Fruit fly (Drosophila melanogaster) whole organism, prepupa: Measurements from ENCODE around the gene S.

Source experiments
- CG10631 ChIP-seq: fragments of 200-800 bp; sonication (Bioruptor generic); optimal IDR thresholded peaks from 2 replicates; lab custom pipeline; 2016; ENCODE audit warnings: missing biosample characterization, missing genetic modification characterization
- CG10669 ChIP-seq: fragments of 200-800 bp; sonication (Bioruptor generic); optimal IDR thresholded peaks from 3 replicates; lab custom pipeline; 2018; ENCODE audit warnings: missing biosample characterization, mild to moderate bottlenecking, missing genetic modification characterization, moderate library complexity
- CG11294 ChIP-seq: fragments of 200-800 bp; sonication (Bioruptor generic); IDR thresholded peaks from 2 replicates; pipeline ENCODE4 v1.3.6; 2022; ENCODE audit warnings: missing biosample characterization, missing genetic modification characterization
- CG11762 ChIP-seq: fragments of 200-800 bp; sonication (Bioruptor generic); optimal IDR thresholded peaks from 3 replicates; lab custom pipeline; 2016; ENCODE audit warnings: missing biosample characterization, missing genetic modification characterization; ENCODE audit not compliant: insufficient read depth
- CG11902 ChIP-seq: fragments of 200-800 bp; sonication (Bioruptor generic); optimal IDR thresholded peaks from 3 replicates; lab custom pipeline; 2016; ENCODE audit warnings: missing biosample characterization, missing genetic modification characterization
- CG15336 ChIP-seq: fragments of 200-800 bp; sonication (Bioruptor generic); IDR thresholded peaks from 2 replicates; pipeline ENCODE4 v1.3.6; 2022; ENCODE audit warnings: missing biosample characterization, missing genetic modification characterization
- CG1621 ChIP-seq: fragments of 200-800 bp; sonication (Bioruptor generic); optimal IDR thresholded peaks from 3 replicates; lab custom pipeline; 2018; ENCODE audit warnings: missing biosample characterization, mild to moderate bottlenecking, missing genetic modification characterization
- CG16779 ChIP-seq: fragments of 200-800 bp; sonication (Bioruptor generic); optimal IDR thresholded peaks from 3 replicates; lab custom pipeline; 2017; ENCODE audit warnings: missing biosample characterization, mild to moderate bottlenecking, missing genetic modification characterization
- CG3032 ChIP-seq: fragments of 200-800 bp; optimal IDR thresholded peaks from 2 replicates; lab custom pipeline; 2019; ENCODE audit warnings: missing biosample characterization, mild to moderate bottlenecking, missing genetic modification characterization, moderate library complexity
- CG31627 ChIP-seq: fragments of 200-800 bp; sonication (Bioruptor generic); optimal IDR thresholded peaks from 3 replicates; lab custom pipeline; 2016; ENCODE audit warnings: missing biosample characterization, missing genetic modification characterization
- CG32006 ChIP-seq: fragments of 200-800 bp; sonication (Bioruptor generic); optimal IDR thresholded peaks from 3 replicates; lab custom pipeline; 2017; ENCODE audit warnings: missing biosample characterization, mild to moderate bottlenecking, missing genetic modification characterization
- CG3919 ChIP-seq: fragments of 200-800 bp; sonication (Bioruptor generic); optimal IDR thresholded peaks from 3 replicates; lab custom pipeline; 2016; ENCODE audit warnings: missing biosample characterization, missing genetic modification characterization
- CG4318 ChIP-seq: fragments of 200-800 bp; sonication (Bioruptor generic); optimal IDR thresholded peaks from 3 replicates; lab custom pipeline; 2017; ENCODE audit warnings: missing biosample characterization, mild to moderate bottlenecking, missing genetic modification characterization
- CG6163 ChIP-seq: fragments of 200-800 bp; sonication (Bioruptor generic); IDR thresholded peaks from 3 replicates; pipeline ENCODE4 v1.3.6; 2022; ENCODE audit warnings: missing biosample characterization, missing genetic modification characterization
- CG6792 ChIP-seq: fragments of 200-800 bp; sonication (Bioruptor generic); optimal IDR thresholded peaks from 3 replicates; lab custom pipeline; 2016; ENCODE audit warnings: missing biosample characterization, missing genetic modification characterization
- CG6808 ChIP-seq: fragments of 200-800 bp; sonication (Bioruptor generic); optimal IDR thresholded peaks from 3 replicates; lab custom pipeline; 2017; ENCODE audit warnings: missing biosample characterization, missing genetic modification characterization, mild to moderate bottlenecking, moderate library complexity, missing genetic modification reagents
- CG6854 ChIP-seq: fragments of 200-800 bp; sonication (Bioruptor generic); optimal IDR thresholded peaks from 2 replicates; lab custom pipeline; 2017; ENCODE audit warnings: missing biosample characterization, mild to moderate bottlenecking, missing genetic modification characterization
- CG7368 ChIP-seq: fragments of 200-800 bp; sonication (Bioruptor generic); optimal IDR thresholded peaks from 3 replicates; lab custom pipeline; 2016; ENCODE audit warnings: missing biosample characterization, missing genetic modification characterization
- CG8319 ChIP-seq: fragments of 200-800 bp; sonication (Bioruptor generic); optimal IDR thresholded peaks from 3 replicates; lab custom pipeline; 2016; ENCODE audit warnings: missing biosample characterization, missing genetic modification characterization
- CG9139 ChIP-seq: fragments of 200-800 bp; sonication (Bioruptor generic); optimal IDR thresholded peaks from 3 replicates; lab custom pipeline; 2017; ENCODE audit warnings: missing biosample characterization, mild to moderate bottlenecking, missing genetic modification characterization
- Eip75B ChIP-seq: fragments of 200-800 bp; sonication (Bioruptor generic); optimal IDR thresholded peaks from 3 replicates; lab custom pipeline; 2016; ENCODE audit warnings: missing biosample characterization, missing genetic modification characterization
- Eip93F ChIP-seq: fragments of 200-800 bp; sonication (Bioruptor generic); optimal IDR thresholded peaks from 2 replicates; lab custom pipeline; 2016; ENCODE audit warnings: missing biosample characterization, mild to moderate bottlenecking, missing genetic modification characterization
- Ets96B ChIP-seq: fragments of 200-800 bp; optimal IDR thresholded peaks from 2 replicates; lab custom pipeline; 2019; ENCODE audit warnings: missing biosample characterization, mild to moderate bottlenecking, missing genetic modification characterization, moderate library complexity
- Gug ChIP-seq: fragments of 200-800 bp; sonication (Bioruptor generic); IDR thresholded peaks from 2 replicates; pipeline ENCODE4 v1.3.6; 2022; ENCODE audit warnings: missing biosample characterization, missing genetic modification characterization
- Hr38 ChIP-seq: sonication (Bioruptor generic); optimal IDR thresholded peaks from 2 replicates; lab custom pipeline; 2016; ENCODE audit warnings: missing biosample characterization, missing genetic modification characterization
- Hr39 ChIP-seq: fragments of 200-800 bp; sonication (Bioruptor generic); optimal IDR thresholded peaks from 2 replicates; lab custom pipeline; 2016; ENCODE audit warnings: missing biosample characterization, missing genetic modification characterization
- Hr4 ChIP-seq: fragments of 200-800 bp; sonication (Bioruptor generic); optimal IDR thresholded peaks from 3 replicates; lab custom pipeline; 2016; ENCODE audit warnings: missing biosample characterization, missing genetic modification characterization
- Lpt ChIP-seq: fragments of 200-800 bp; sonication (Bioruptor generic); optimal IDR thresholded peaks from 3 replicates; lab custom pipeline; 2016; ENCODE audit warnings: missing biosample characterization, missing genetic modification characterization
- Met ChIP-seq: fragments of 200-800 bp; sonication (Bioruptor generic); optimal IDR thresholded peaks from 3 replicates; lab custom pipeline; 2016; ENCODE audit warnings: missing biosample characterization, missing genetic modification characterization
- OdsH ChIP-seq: fragments of 200-800 bp; sonication (Bioruptor generic); optimal IDR thresholded peaks from 3 replicates; lab custom pipeline; 2016; ENCODE audit warnings: missing biosample characterization, missing genetic modification characterization
- Smox ChIP-seq: fragments of 200-800 bp; sonication (Bioruptor generic); optimal IDR thresholded peaks from 3 replicates; lab custom pipeline; 2016; ENCODE audit warnings: missing biosample characterization, missing genetic modification characterization
- Sox102F ChIP-seq: fragments of 200-800 bp; sonication (Bioruptor generic); optimal IDR thresholded peaks from 2 replicates; lab custom pipeline; 2016; ENCODE audit warnings: missing biosample characterization, mild to moderate bottlenecking, missing genetic modification characterization
- Sox14 ChIP-seq: fragments of 200-800 bp; sonication (Bioruptor generic); optimal IDR thresholded peaks from 3 replicates; lab custom pipeline; 2016; ENCODE audit warnings: missing biosample characterization, missing genetic modification characterization
- achi ChIP-seq: fragments of 200-800 bp; sonication (Bioruptor generic); optimal IDR thresholded peaks from 3 replicates; lab custom pipeline; 2016; ENCODE audit warnings: missing biosample characterization, missing genetic modification characterization
- dac ChIP-seq: fragments of 200-800 bp; sonication (Bioruptor generic); optimal IDR thresholded peaks from 2 replicates; lab custom pipeline; 2017; ENCODE audit warnings: missing biosample characterization, mild to moderate bottlenecking, missing genetic modification characterization
- dsx ChIP-seq: fragments of 200-800 bp; optimal IDR thresholded peaks from 3 replicates; lab custom pipeline; 2019; ENCODE audit warnings: missing biosample characterization, mild to moderate bottlenecking, missing genetic modification characterization, moderate library complexity; ENCODE audit not compliant: poor library complexity, severe bottlenecking
- eg ChIP-seq: fragments of 200-800 bp; sonication (Bioruptor generic); IDR thresholded peaks from 3 replicates; pipeline ENCODE4 v1.3.6; 2022; ENCODE audit warnings: missing biosample characterization, missing genetic modification characterization
- fd59A ChIP-seq: fragments of 200-800 bp; sonication (Bioruptor generic); optimal IDR thresholded peaks from 2 replicates; lab custom pipeline; 2017; ENCODE audit warnings: missing biosample characterization, mild to moderate bottlenecking, missing genetic modification characterization, missing genetic modification reagents
- fd85E ChIP-seq: fragments of 200-800 bp; sonication (Bioruptor generic); optimal IDR thresholded peaks from 3 replicates; lab custom pipeline; 2016; ENCODE audit warnings: missing biosample characterization, missing genetic modification characterization
- fkh ChIP-seq: fragments of 200-800 bp; sonication (Bioruptor generic); optimal IDR thresholded peaks from 3 replicates; lab custom pipeline; 2017; ENCODE audit warnings: missing biosample characterization, mild to moderate bottlenecking, missing genetic modification characterization, moderate library complexity
- lz ChIP-seq: fragments of 200-800 bp; sonication (Bioruptor generic); optimal IDR thresholded peaks from 3 replicates; lab custom pipeline; 2016; ENCODE audit warnings: missing biosample characterization, missing genetic modification characterization
- pdm3 ChIP-seq: fragments of 200-800 bp; sonication (Bioruptor generic); optimal IDR thresholded peaks from 3 replicates; lab custom pipeline; 2016; ENCODE audit warnings: missing biosample characterization, missing genetic modification characterization
- salr ChIP-seq, 2 experiments: fragments of 200-800 bp; sonication (Bioruptor generic); optimal IDR thresholded peaks; 3 replicates each; lab custom pipeline; 2016 to 2018; ENCODE audit warnings: missing biosample characterization in 2 of 2, missing genetic modification characterization in 2 of 2, mild to moderate bottlenecking in 1 of 2
- spab ChIP-seq: fragments of 200-800 bp; sonication (Bioruptor generic); optimal IDR thresholded peaks from 2 replicates; lab custom pipeline; 2017; ENCODE audit warnings: missing biosample characterization, mild to moderate bottlenecking, missing genetic modification characterization, missing genetic modification reagents
- ss ChIP-seq, 2 experiments: fragments of 200-800 bp; sonication (Bioruptor generic); optimal IDR thresholded peaks; 2 replicates in 1 of 2; 3 replicates in 1 of 2; lab custom pipeline; 2017 to 2018; ENCODE audit warnings: mild to moderate bottlenecking in 2 of 2, missing biosample characterization in 2 of 2, missing genetic modification characterization in 2 of 2, moderate library complexity in 1 of 2
- svp ChIP-seq: fragments of 200-800 bp; sonication (Bioruptor generic); peaks from one replicate; lab custom pipeline; 2016; ENCODE audit warnings: missing biosample characterization, missing genetic modification characterization
- topi ChIP-seq: fragments of 200-800 bp; sonication (Bioruptor generic); optimal IDR thresholded peaks from 3 replicates; lab custom pipeline; 2016; ENCODE audit warnings: missing biosample characterization, missing genetic modification characterization
- vri ChIP-seq: fragments of 200-800 bp; sonication (Bioruptor generic); optimal IDR thresholded peaks from 3 replicates; lab custom pipeline; 2016; ENCODE audit warnings: missing biosample characterization, mild to moderate bottlenecking, missing genetic modification characterization

The S gene

dm6 chr2L:1070941-1071340, 6.7 kb downstream of the S start (continued):
- TF ChIP-seq CG6163 (GFP tag; lab: Robert Waterston, UW) (no peak), achi (peak; percentile 38), lz (GFP tag; lab: Kevin White, UChicago) (no peak), Hr4 (GFP tag; lab: Kevin White, UChicago) (no peak), Sox14 (peak; percentile 24), vri (GFP tag; lab: Kevin White, UChicago) (peak; percentile 11), CG9139 (GFP tag; lab: Kevin White, UChicago) (no peak), CG11902 (no peak), fd85E (GFP tag; lab: Kevin White, UChicago) (no peak), Ets96B (tag; lab: Kevin White, UChicago) (peak; percentile 39), Eip75B (peak; percentile 15), CG3032 (no peak), Sox102F (GFP tag; lab: Kevin White, UChicago) (peak; percentile 10), eg (GFP tag; lab: Robert Waterston, UW) (no peak), topi (GFP tag; lab: Kevin White, UChicago) (no peak), CG3919 (GFP tag; lab: Kevin White, UChicago) (peak; percentile 51), dac (GFP tag; lab: Kevin White, UChicago) (no peak), CG15336 (no peak), Hr38 (GFP tag; lab: Kevin White, UChicago) (no peak), CG6792 (GFP tag; lab: Kevin White, UChicago) (peak; percentile 19), CG1621 (tag; lab: Kevin White, UChicago) (no peak), CG6808 (GFP tag; lab: Kevin White, UChicago) (peak; percentile 2), spab (GFP tag; lab: Kevin White, UChicago) (no peak), CG6854 (GFP tag; lab: Kevin White, UChicago) (no peak), CG10631 (GFP tag; lab: Kevin White, UChicago) (peak; percentile 35)

DNA sequence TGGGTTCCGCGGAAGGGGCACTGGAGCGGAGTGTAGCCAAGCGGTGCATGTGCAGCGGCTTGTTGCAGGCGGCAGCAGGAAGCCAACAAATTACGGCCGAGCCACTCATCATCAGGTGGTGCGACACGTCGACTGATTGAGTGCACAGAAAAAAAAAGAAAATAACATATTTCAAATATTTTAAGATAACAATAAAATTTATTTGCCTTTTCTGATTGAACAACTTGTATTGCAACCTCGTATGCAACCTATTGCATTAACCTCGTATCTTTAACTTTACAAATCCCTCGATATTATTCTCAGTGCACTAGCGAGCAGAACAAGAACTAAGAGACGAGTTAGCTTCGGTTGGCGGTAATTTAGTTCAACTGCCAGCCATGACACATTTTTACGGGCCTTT, 7.3 kb downstream of the S start:
- TF ChIP-seq CG4318 (GFP tag; lab: Kevin White, UChicago) (peak; percentile 51), CG31627 (GFP tag; lab: Kevin White, UChicago) (peak; percentile 46), CG11294 (GFP tag; lab: Robert Waterston, UW) (no peak), Sox14 (peak; percentile 53), CG6854 (GFP tag; lab: Kevin White, UChicago) (no peak), Hr4 (GFP tag; lab: Kevin White, UChicago) (peak; percentile 67), Ets96B (tag; lab: Kevin White, UChicago) (peak; percentile 66), Sox102F (GFP tag; lab: Kevin White, UChicago) (peak; percentile 61), CG7368 (GFP tag; lab: Kevin White, UChicago) (peak; percentile 7), Gug (GFP tag; lab: Robert Waterston, UW) (peak; percentile 64), CG11762 (GFP tag; lab: Kevin White, UChicago) (no peak), CG8319 (GFP tag; lab: Kevin White, UChicago) (peak; percentile 4), CG16779 (no peak), spab (GFP tag; lab: Kevin White, UChicago) (peak; percentile 65), salr (GFP tag; optimal IDR thresholded peaks at IDR 0.05; lab: Kevin White, UChicago) (peak; percentile 40 to 56), Eip93F (GFP tag; lab: Kevin White, UChicago) (no peak), CG10669 (GFP tag; lab: Kevin White, UChicago) (peak; percentile 59), Smox (GFP tag; lab: Kevin White, UChicago) (peak; percentile 51), fd59A (peak; percentile 46), Lpt (GFP tag; lab: Kevin White, UChicago) (peak; percentile 53), OdsH (GFP tag; lab: Kevin White, UChicago) (peak; percentile 66), achi (peak; percentile 73), fd85E (GFP tag; lab: Kevin White, UChicago) (no peak), CG11902 (peak; percentile 5), CG6163 (GFP tag; lab: Robert Waterston, UW) (peak; percentile 84), Hr39 (peak; percentile 43), ss (GFP tag; optimal IDR thresholded peaks at IDR 0.05; lab: Kevin White, UChicago) (peak; percentile 49 to 56), lz (GFP tag; lab: Kevin White, UChicago) (peak; percentile 62), Met (peak; percentile 72), dsx (GFP tag; lab: Kevin White, UChicago) (peak; percentile 56), pdm3 (peak; percentile 55), CG32006 (GFP tag; lab: Kevin White, UChicago) (peak; percentile 70), vri (GFP tag; lab: Kevin White, UChicago) (peak; percentile 15), fkh (GFP tag; lab: Kevin White, UChicago) (no peak), eg (GFP tag; lab: Robert Waterston, UW) (peak; percentile 71), CG15336 (peak; percentile 70), svp (GFP tag; lab: Kevin White, UChicago) (peak; percentile 72)
